Fruit fly (Drosophila melanogaster) whole organism, larva: Measurements from ENCODE around the gene AsnRS.

Experiments
- noc ChIP-seq: fragments of 200-800 bp; sonication (Bioruptor generic); optimal IDR thresholded peaks from 3 replicates; lab custom pipeline; 2019; ENCODE audit warnings: missing biosample characterization, mild to moderate bottlenecking, missing genetic modification characterization, moderate library complexity

Gene AsnRS

dm6 chr2L:19158005-19158666 lies 26.4 kb upstream of the AsnRS start:
- TF ChIP-seq noc (tag; lab: Kevin White, UChicago): peak; percentile 46

- no peak for TF ChIP-seq noc (tag; lab: Kevin White, UChicago)
Observed at dm6 chr2L:19156737-19157287, 25.1 kb upstream of the AsnRS start.

- TF ChIP-seq noc (tag; lab: Kevin White, UChicago): no peak
Observed at dm6 chr2L:19155937-19156736, 24.4 kb upstream of the AsnRS start.

- TF ChIP-seq noc (tag; lab: Kevin White, UChicago): no peak
Observed at dm6 chr2L:19154893-19155389, 23.2 kb upstream of the AsnRS start.

- no peak for TF ChIP-seq noc (tag; lab: Kevin White, UChicago)
Observed at dm6 chr2L:19146645-19147044, 14.9 kb upstream of the AsnRS start.

dm6 chr2L:19146047-19146446 lies 14.3 kb upstream of the AsnRS start:
- TF ChIP-seq noc (tag; lab: Kevin White, UChicago): no peak

- TF ChIP-seq noc (tag; lab: Kevin White, UChicago): no peak
Observed at dm6 chr2L:19144115-19144514, 12.4 kb upstream of the AsnRS start.

dm6 chr2L:19142176-19142870 lies 10.6 kb upstream of the AsnRS start:
- no peak for TF ChIP-seq noc (tag; lab: Kevin White, UChicago)

- peak; percentile 85 for TF ChIP-seq noc (tag; lab: Kevin White, UChicago)
Observed at dm6 chr2L:19141435-19142126, 9.8 kb upstream of the AsnRS start.

dm6 chr2L:19140984-19141262 lies 9.2 kb upstream of the AsnRS start:
- TF ChIP-seq noc (tag; lab: Kevin White, UChicago): peak; percentile 58

- no peak for TF ChIP-seq noc (tag; lab: Kevin White, UChicago)
Observed at dm6 chr2L:19140257-19140983, 8.7 kb upstream of the AsnRS start.

dm6 chr2L:19139751-19140150 lies 8.0 kb upstream of the AsnRS start:
- no peak for TF ChIP-seq noc (tag; lab: Kevin White, UChicago)

dm6 chr2L:19138361-19139041 lies 6.7 kb upstream of the AsnRS start:
- TF ChIP-seq noc (tag; lab: Kevin White, UChicago): no peak
